Worm (Caenorhabditis elegans) whole organism, early embryonic: ENCODE results near the gene iglr-2.

Experiments
- F13C5.2 ChIP-seq: sonication (generic microtip); optimal IDR thresholded peaks from 2 replicates; lab custom pipeline; 2017; ENCODE audit warnings: mild to moderate bottlenecking, missing genetic modification characterization, inconsistent platforms, missing compliant biosample characterization
- ets-7 ChIP-seq: sonication (generic microtip); optimal IDR thresholded peaks from 2 replicates; lab custom pipeline; 2016; ENCODE audit warnings: missing genotype, missing genetic modification characterization, missing compliant biosample characterization
- tbx-37 ChIP-seq: fragments of 200-800 bp; sonication (Bioruptor generic); conservative IDR thresholded peaks from 2 replicates; pipeline ENCODE4 v1.3.6; 2022; ENCODE audit warnings: missing genetic modification reagents, missing genetic modification characterization, missing compliant biosample characterization

ce11 chrIII:8310239-8311057 lies 20.7 kb downstream of the iglr-2 start, which contains the start of gene F10E9.3:
- TF ChIP-seq F13C5.2 (tag; lab: Kevin White, UChicago) (no peak), ets-7 (tag; lab: Kevin White, UChicago) (no peak), tbx-37 (GFP tag; lab: Robert Waterston, UW) (no peak)
